Fruit fly (Drosophila melanogaster) whole organism, pupa: ENCODE data around the gene NijB.

Source experiments
- CG10348 ChIP-seq: fragments of 200-800 bp; sonication (Bioruptor generic); IDR thresholded peaks from 2 replicates; pipeline ENCODE4 v1.3.6; 2022; ENCODE audit warnings: missing biosample characterization, missing genetic modification characterization
- CG12605 ChIP-seq: fragments of 200-800 bp; sonication (Bioruptor generic); IDR thresholded peaks from 2 replicates; pipeline ENCODE4 v1.3.6; 2022; ENCODE audit warnings: missing biosample characterization, missing genetic modification characterization
- CG13204 ChIP-seq: fragments of 200-800 bp; sonication (Bioruptor generic); optimal IDR thresholded peaks from 2 replicates; lab custom pipeline; 2018; ENCODE audit warnings: missing biosample characterization, mild to moderate bottlenecking, missing genetic modification characterization, moderate library complexity
- CG14655 ChIP-seq: fragments of 200-800 bp; sonication (Bioruptor generic); optimal IDR thresholded peaks from 3 replicates; lab custom pipeline; 2017; ENCODE audit warnings: mild to moderate bottlenecking, missing biosample characterization, missing genetic modification reagents, missing genetic modification characterization
- CG15710 ChIP-seq: fragments of 200-800 bp; sonication (Bioruptor generic); optimal IDR thresholded peaks from 2 replicates; lab custom pipeline; 2018; ENCODE audit warnings: missing biosample characterization, mild to moderate bottlenecking, missing genetic modification characterization, moderate library complexity
- CG17806 ChIP-seq: fragments of 200-800 bp; sonication (Bioruptor generic); optimal IDR thresholded peaks from 2 replicates; lab custom pipeline; 2018; ENCODE audit warnings: missing biosample characterization, mild to moderate bottlenecking, missing genetic modification characterization, moderate library complexity
- CG32121 ChIP-seq: fragments of 200-800 bp; sonication (Bioruptor generic); IDR thresholded peaks from 2 replicates; pipeline ENCODE4 v1.3.6; 2022; ENCODE audit warnings: missing biosample characterization, missing genetic modification characterization
- CG34367 ChIP-seq: fragments of 200-800 bp; sonication (Bioruptor generic); optimal IDR thresholded peaks from 2 replicates; lab custom pipeline; 2018; ENCODE audit warnings: missing biosample characterization, mild to moderate bottlenecking, missing genetic modification characterization
- CG4496 ChIP-seq: fragments of 200-800 bp; sonication (Bioruptor generic); IDR thresholded peaks from 3 replicates; pipeline ENCODE4 v1.3.6; 2022; ENCODE audit warnings: missing biosample characterization, missing genetic modification characterization
- CG8159 ChIP-seq: fragments of 200-800 bp; sonication (Bioruptor generic); optimal IDR thresholded peaks from 3 replicates; lab custom pipeline; 2018; ENCODE audit warnings: missing biosample characterization, mild to moderate bottlenecking, missing genetic modification characterization, moderate library complexity
- CG8301 ChIP-seq: fragments of 200-800 bp; sonication (Bioruptor generic); optimal IDR thresholded peaks from 2 replicates; lab custom pipeline; 2018; ENCODE audit warnings: missing biosample characterization, mild to moderate bottlenecking, missing genetic modification characterization
- CG9948 ChIP-seq: fragments of 200-800 bp; sonication (Bioruptor generic); optimal IDR thresholded peaks from 2 replicates; lab custom pipeline; 2018; ENCODE audit warnings: missing biosample characterization, mild to moderate bottlenecking, missing genetic modification characterization, moderate library complexity
- D1 ChIP-seq: fragments of 200-800 bp; sonication (Bioruptor generic); optimal IDR thresholded peaks from 2 replicates; lab custom pipeline; 2018; ENCODE audit warnings: missing biosample characterization, mild to moderate bottlenecking, missing genetic modification characterization, moderate library complexity
- EcR ChIP-seq: fragments of 200-800 bp; sonication (Bioruptor generic); optimal IDR thresholded peaks from 3 replicates; lab custom pipeline; 2019; ENCODE audit warnings: missing biosample characterization, missing genetic modification characterization, mild to moderate bottlenecking, moderate library complexity, missing genetic modification reagents
- Ets98B ChIP-seq: fragments of 200-800 bp; sonication (Bioruptor generic); IDR thresholded peaks from 2 replicates; pipeline ENCODE4 v1.3.6; 2022; ENCODE audit warnings: missing biosample characterization, missing genetic modification characterization
- Pif1A ChIP-seq: fragments of 200-800 bp; sonication (Bioruptor generic); optimal IDR thresholded peaks from 3 replicates; lab custom pipeline; 2016; ENCODE audit warnings: missing biosample characterization, missing genetic modification characterization
- Pif1B ChIP-seq: fragments of 200-800 bp; sonication (Bioruptor generic); optimal IDR thresholded peaks from 3 replicates; lab custom pipeline; 2016; ENCODE audit warnings: missing biosample characterization, missing genetic modification characterization
- Snoo ChIP-seq: fragments of 200-800 bp; sonication (Bioruptor generic); optimal IDR thresholded peaks from 3 replicates; lab custom pipeline; 2017; ENCODE audit warnings: missing biosample characterization, mild to moderate bottlenecking, missing genetic modification characterization, inconsistent platforms
- fd96Ca ChIP-seq: fragments of 200-800 bp; sonication (Bioruptor generic); IDR thresholded peaks from 3 replicates; pipeline ENCODE4 v1.3.6; 2022; ENCODE audit warnings: missing biosample characterization, missing genetic modification characterization
- gl ChIP-seq: fragments of 200-800 bp; sonication (Bioruptor generic); optimal IDR thresholded peaks from 2 replicates; lab custom pipeline; 2018; ENCODE audit warnings: missing biosample characterization, mild to moderate bottlenecking, missing genetic modification characterization
- rn ChIP-seq: fragments of 200-800 bp; sonication (Bioruptor generic); IDR thresholded peaks from 2 replicates; pipeline ENCODE4 v1.3.6; 2022; ENCODE audit warnings: missing biosample characterization, missing genetic modification characterization

NijB gene

DNA sequence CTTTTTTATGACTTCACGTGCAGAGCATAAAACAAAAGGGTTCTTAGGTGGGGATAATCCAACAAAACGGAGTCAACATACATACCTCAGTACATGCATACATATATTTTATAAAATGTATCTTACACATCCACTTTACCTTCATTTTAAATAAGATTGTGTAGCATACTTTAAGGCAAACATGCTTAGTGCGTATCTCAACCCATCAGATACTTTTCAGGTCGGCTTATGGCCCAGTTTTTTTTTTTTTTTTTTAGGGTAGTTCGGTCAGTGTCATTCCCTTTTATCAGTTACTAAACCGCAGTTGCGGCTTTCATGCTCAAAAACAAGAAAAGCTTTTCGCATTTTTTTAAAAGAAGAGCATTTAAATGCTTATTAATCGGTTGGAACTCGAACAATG is at the start of gene NijB:
NijB (plus strand) TSS at position 398 of the 400 bp plus-strand sequence.
- TF ChIP-seq EcR (GFP tag; lab: Kevin White, UChicago) (peak; percentile 83), CG4496 (GFP tag; lab: Robert Waterston, UW) (no peak)

dm6 chr3L:18845833-18846232 is 46.4 kb upstream of the NijB start:
- TF ChIP-seq CG4496 (GFP tag; lab: Robert Waterston, UW) (no peak), Pif1A (GFP tag; lab: Kevin White, UChicago) (no peak), CG13204 (GFP tag; lab: Kevin White, UChicago) (no peak), Ets98B (GFP tag; lab: Robert Waterston, UW) (no peak), CG9948 (tag; lab: Kevin White, UChicago) (no peak), D1 (tag; lab: Kevin White, UChicago) (no peak), CG12605 (GFP tag; lab: Robert Waterston, UW) (no peak), CG10348 (GFP tag; lab: Robert Waterston, UW) (no peak), CG8159 (tag; lab: Kevin White, UChicago) (no peak), fd96Ca (GFP tag; lab: Robert Waterston, UW) (no peak)

DNA sequence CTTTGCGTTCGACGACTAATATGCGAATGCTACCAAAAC is 46.1 kb upstream of the NijB start, which contains the start of gene Indy:
Indy (minus strand) TSS at position 35 of the 39 bp plus-strand sequence.
- no peak for TF ChIP-seq CG8159 (tag; lab: Kevin White, UChicago)
- no peak for TF ChIP-seq CG14655 (GFP tag; lab: Kevin White, UChicago)
- TF ChIP-seq CG4496 (GFP tag; lab: Robert Waterston, UW), result no peak
- TF ChIP-seq fd96Ca (GFP tag; lab: Robert Waterston, UW), result no peak
- no peak for TF ChIP-seq Pif1A (GFP tag; lab: Kevin White, UChicago)
- no peak for TF ChIP-seq CG34367 (tag; lab: Kevin White, UChicago)
- TF ChIP-seq CG8301 (tag; lab: Kevin White, UChicago), result no peak
- no peak for TF ChIP-seq CG12605 (GFP tag; lab: Robert Waterston, UW)
- TF ChIP-seq CG9948 (tag; lab: Kevin White, UChicago), result no peak

DNA sequence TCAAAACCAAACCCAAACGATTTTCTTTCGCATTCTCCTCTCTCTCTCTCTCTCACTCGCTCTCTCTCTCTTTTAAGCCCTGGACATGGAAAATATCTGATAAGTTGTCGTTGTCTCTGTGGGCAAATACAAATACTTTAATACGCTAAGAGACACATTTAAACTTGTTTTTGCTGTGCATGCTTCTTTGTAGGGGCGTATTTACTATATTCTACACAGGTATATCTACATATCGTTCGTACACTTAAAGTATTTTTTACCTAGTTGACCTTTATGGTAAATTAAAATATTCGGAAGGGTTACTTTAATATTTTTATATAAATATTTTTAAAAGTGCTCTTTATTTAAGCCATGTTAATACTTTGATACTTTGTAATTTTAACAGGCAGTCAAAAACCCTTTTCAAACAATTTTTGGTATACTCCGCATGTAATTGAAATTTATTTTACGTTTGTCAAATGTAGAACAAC is 45.9 kb upstream of the NijB start:
- TF ChIP-seq Pif1B (peak; percentile 3), CG8159 (tag; lab: Kevin White, UChicago) (peak; percentile 61), CG4496 (GFP tag; lab: Robert Waterston, UW) (no peak), CG15710 (tag; lab: Kevin White, UChicago) (no peak), D1 (tag; lab: Kevin White, UChicago) (peak; percentile 70)

DNA sequence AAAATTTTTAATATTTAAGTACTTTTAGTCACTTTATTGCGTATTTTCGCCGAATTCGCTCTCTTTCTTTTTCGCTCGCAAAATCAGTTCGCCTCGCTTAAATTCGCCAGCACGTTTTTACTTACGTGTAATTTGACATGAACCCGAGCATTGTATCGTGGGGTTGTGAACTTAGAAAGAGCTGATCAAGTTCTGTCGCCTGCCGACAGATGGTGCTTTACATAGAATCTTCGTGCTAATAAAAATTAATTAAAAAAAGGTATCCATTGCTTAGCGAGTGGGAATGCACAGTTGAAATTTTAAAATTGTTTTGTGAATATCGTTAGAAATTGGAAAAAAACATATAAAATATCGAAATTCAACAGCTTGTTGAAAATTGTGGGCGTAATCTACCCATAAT is 43.7 kb upstream of the NijB start:
- TF ChIP-seq CG4496 (GFP tag; lab: Robert Waterston, UW), result no peak
- peak; percentile 40 for TF ChIP-seq Pif1A (GFP tag; lab: Kevin White, UChicago)
- peak; percentile 14 for TF ChIP-seq CG9948 (tag; lab: Kevin White, UChicago)
- TF ChIP-seq CG8301 (tag; lab: Kevin White, UChicago), result no peak
- peak; percentile 94 for TF ChIP-seq D1 (tag; lab: Kevin White, UChicago)
- peak; percentile 13 for TF ChIP-seq Snoo (tag; lab: Kevin White, UChicago)
- peak; percentile 53 for TF ChIP-seq CG14655 (GFP tag; lab: Kevin White, UChicago)
- no peak for TF ChIP-seq CG34367 (tag; lab: Kevin White, UChicago)
- TF ChIP-seq, all 21 proteins: peak for 5

DNA sequence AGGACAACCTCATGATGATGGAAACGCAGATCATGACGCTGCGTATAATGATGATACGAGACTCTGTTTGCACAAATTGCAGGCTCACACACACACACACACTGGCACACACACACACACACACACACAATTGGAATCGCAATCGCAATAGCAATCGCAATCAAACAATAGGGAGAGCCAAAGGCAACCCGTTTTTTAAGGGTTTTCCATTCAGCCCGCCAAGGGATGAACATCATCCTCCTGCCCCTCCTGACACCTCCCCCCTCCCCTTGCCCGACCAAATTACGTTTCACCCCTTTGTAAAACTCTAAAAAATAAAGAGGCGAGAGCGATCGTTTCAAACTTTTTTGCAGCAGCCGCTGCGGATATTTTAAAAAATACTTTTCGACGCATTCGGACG is 40.0 kb upstream of the NijB start:
- TF ChIP-seq CG34367 (tag; lab: Kevin White, UChicago) (no peak), CG8301 (tag; lab: Kevin White, UChicago) (no peak), Snoo (tag; lab: Kevin White, UChicago) (no peak)

dm6 chr3L:18853439-18853838 is 38.7 kb upstream of the NijB start:
- TF ChIP-seq fd96Ca (GFP tag; lab: Robert Waterston, UW) (no peak), CG8159 (tag; lab: Kevin White, UChicago) (no peak), gl (no peak), CG32121 (no peak), Pif1B (no peak), EcR (GFP tag; lab: Kevin White, UChicago) (no peak), CG17806 (no peak), CG34367 (tag; lab: Kevin White, UChicago) (no peak), Snoo (tag; lab: Kevin White, UChicago) (no peak)

- no peak for TF ChIP-seq Pif1A (GFP tag; lab: Kevin White, UChicago)
- no peak for TF ChIP-seq Snoo (tag; lab: Kevin White, UChicago)
- no peak for TF ChIP-seq fd96Ca (GFP tag; lab: Robert Waterston, UW)
- TF ChIP-seq rn (GFP tag; lab: Robert Waterston, UW), result no peak
- no peak for TF ChIP-seq CG15710 (tag; lab: Kevin White, UChicago)
- no peak for TF ChIP-seq CG14655 (GFP tag; lab: Kevin White, UChicago)
- TF ChIP-seq CG34367 (tag; lab: Kevin White, UChicago), result no peak
- no peak for TF ChIP-seq CG10348 (GFP tag; lab: Robert Waterston, UW)
- TF ChIP-seq CG17806, result no peak
- no peak for TF ChIP-seq CG32121
- TF ChIP-seq EcR (GFP tag; lab: Kevin White, UChicago), result no peak
- TF ChIP-seq D1 (tag; lab: Kevin White, UChicago), result no peak
- TF ChIP-seq Ets98B (GFP tag; lab: Robert Waterston, UW), result no peak
- no peak for TF ChIP-seq CG13204 (GFP tag; lab: Kevin White, UChicago)
- TF ChIP-seq Pif1B, result no peak
- TF ChIP-seq, all 21 proteins: peak for 0
Measured at dm6 chr3L:18854412-18854811, 37.8 kb upstream of the NijB start.
